Fruit fly (Drosophila melanogaster): Measurements from ENCODE around the gene CG44227.
A peak's percentile ranks its signal among the peaks of the same experiment; 100 is the strongest.

CG44227 gene

dm6 chr3R:8725179-8725578 lies 40.2 kb upstream of the CG44227 start, which contains the start of gene ouib (continued):
- TF ChIP-seq fd96Cb (tag; optimal IDR thresholded peaks at IDR 0.05) (no peak), HLH4C (GFP tag; IDR thresholded peaks at IDR 0.05; ENCODE audit: partially characterized antibody) (no peak), abd-A (tag; optimal IDR thresholded peaks at IDR 0.05) (no peak)

- peak; percentile 40 for TF ChIP-seq CG4617 (GFP tag; optimal IDR thresholded peaks at IDR 0.05; ENCODE audit: borderline replicate concordance)
- TF ChIP-seq CG6654 (GFP tag; optimal IDR thresholded peaks at IDR 0.05) = no peak
- peak; percentile 49 for TF ChIP-seq stwl (tag; optimal IDR thresholded peaks at IDR 0.05)
- peak; percentile 48 for TF ChIP-seq pzg (GFP tag; optimal IDR thresholded peaks at IDR 0.05)
- no peak for TF ChIP-seq bsh (GFP tag; optimal IDR thresholded peaks at IDR 0.05)
- TF ChIP-seq CG2199 (GFP tag; IDR thresholded peaks at IDR 0.05) = no peak
- no peak for TF ChIP-seq CG1647 (GFP tag; optimal IDR thresholded peaks at IDR 0.05)
- TF ChIP-seq ftz-f1 (GFP tag; optimal IDR thresholded peaks at IDR 0.05) = no peak
- TF ChIP-seq gfzf (GFP tag; optimal IDR thresholded peaks at IDR 0.05) = peak; percentile 17
- TF ChIP-seq Sin3A (optimal IDR thresholded peaks at IDR 0.05) = peak; percentile 23
- TF ChIP-seq MBD-R2 (GFP tag; IDR thresholded peaks at IDR 0.05) = peak; percentile 80
- no peak for TF ChIP-seq CG10147 (GFP tag; optimal IDR thresholded peaks at IDR 0.05)
- TF ChIP-seq Dp (GFP tag; optimal IDR thresholded peaks at IDR 0.05) = peak; percentile 84
- TF ChIP-seq Nf-YA (GFP tag; IDR thresholded peaks at IDR 0.05) = no peak
- peak; percentile 89 for TF ChIP-seq CG10267 (tag; optimal IDR thresholded peaks at IDR 0.05)
- no peak for TF ChIP-seq Dfd (GFP tag; optimal IDR thresholded peaks at IDR 0.05)
- TF ChIP-seq CG8290 (GFP tag; optimal IDR thresholded peaks at IDR 0.05) = no peak
- TF ChIP-seq CG8290 (tag; optimal IDR thresholded peaks at IDR 0.05) = no peak
- TF ChIP-seq CG15479 (GFP tag; optimal IDR thresholded peaks at IDR 0.05) = no peak
- no peak for TF ChIP-seq CG1233 (GFP tag; optimal IDR thresholded peaks at IDR 0.05)
- 0 out of 2 replicates have a peak, but pooled peaks have one; percentile 7 for TF ChIP-seq Scr (GFP tag; IDR thresholded peaks at IDR 0.05; ENCODE audit: partially characterized antibody)
- TF ChIP-seq eve (GFP tag; optimal IDR thresholded peaks at IDR 0.05) = no peak
- TF ChIP-seq HmgZ (tag; optimal IDR thresholded peaks at IDR 0.05) = peak; percentile 11
- TF ChIP-seq CG16863 (GFP tag; optimal IDR thresholded peaks at IDR 0.05) = no peak
- TF ChIP-seq CG7839 (tag; optimal IDR thresholded peaks at IDR 0.05) = no peak
- peak; percentile 67 for TF ChIP-seq Med (GFP tag)
- TF ChIP-seq Stat92E (GFP tag; optimal IDR thresholded peaks at IDR 0.05) = no peak
- TF ChIP-seq CG32532 (GFP tag; IDR thresholded peaks at IDR 0.05) = no peak
- no peak for TF ChIP-seq dmrt99B (tag; optimal IDR thresholded peaks at IDR 0.05)
- TF ChIP-seq MTF-1 (GFP tag; optimal IDR thresholded peaks at IDR 0.05; ENCODE audit: borderline replicate concordance) = no peak
- TF ChIP-seq MESR4 (GFP tag; optimal IDR thresholded peaks at IDR 0.05) = peak; percentile 41
- TF ChIP-seq CG2129 (GFP tag; IDR thresholded peaks at IDR 0.05; ENCODE audit: partially characterized antibody) = no peak
- TF ChIP-seq Pdp1 (GFP tag; optimal IDR thresholded peaks at IDR 0.05) = peak in 1 of 2 experiments; percentile 49
- TF ChIP-seq ap (GFP tag; IDR thresholded peaks at IDR 0.05) = no peak
- TF ChIP-seq CG1024 (GFP tag; IDR thresholded peaks at IDR 0.05) = no peak
- TF ChIP-seq vvl (GFP tag; IDR thresholded peaks at IDR 0.05) = 0 out of 2 replicates have a peak, but pooled peaks have one; percentile 29
- TF ChIP-seq fd64A (GFP tag; optimal IDR thresholded peaks at IDR 0.05) = no peak
- no peak for TF ChIP-seq CG10366 (GFP tag; IDR thresholded peaks at IDR 0.05)
- no peak for TF ChIP-seq en (GFP tag; optimal IDR thresholded peaks at IDR 0.05)
- no peak for TF ChIP-seq H15 (GFP tag; IDR thresholded peaks at IDR 0.05)
- TF ChIP-seq row (GFP tag; IDR thresholded peaks at IDR 0.05) = peak; percentile 6; the same call in 1 of the 3 replicates
- peak; percentile 89 for TF ChIP-seq E2f2 (GFP tag; IDR thresholded peaks at IDR 0.05)
- peak in 1 of 2 experiments; percentile 22 for TF ChIP-seq crp (GFP tag; optimal IDR thresholded peaks at IDR 0.05)
- peak; percentile 29 for TF ChIP-seq CG18011 (GFP tag; optimal IDR thresholded peaks at IDR 0.05)
- TF ChIP-seq CG10543 (GFP tag; optimal IDR thresholded peaks at IDR 0.05) = no peak
Measured at dm6 chr3R:8722962-8723548, 38.1 kb upstream of the CG44227 start, which contains the start of gene nom. Gene nom, plus strand, starts transcription at chr3R:8723174.
